Fruit fly (Drosophila melanogaster) whole organism, embryonic: Measurements from ENCODE around the gene jus.

Source experiments
- Abd-B ChIP-seq: fragments of 200-800 bp; sonication (Bioruptor generic); optimal IDR thresholded peaks from 2 replicates; lab custom pipeline; 2018; ENCODE audit warnings: missing biosample characterization, mild to moderate bottlenecking, missing genetic modification characterization, moderate library complexity
- Antp ChIP-seq: fragments of 200-800 bp; sonication (Bioruptor generic); optimal IDR thresholded peaks from 3 replicates; lab custom pipeline; 2016; ENCODE audit warnings: missing biosample characterization, missing genetic modification characterization
- Awh ChIP-seq: fragments of 200-800 bp; sonication (Bioruptor generic); IDR thresholded peaks from 2 replicates; pipeline ENCODE4, ENCODE4 v1.3.6; 2022; ENCODE audit warnings: missing biosample characterization, missing genetic modification characterization
- Blimp-1 ChIP-seq: fragments of 200-800 bp; sonication (Bioruptor generic); optimal IDR thresholded peaks from 3 replicates; lab custom pipeline; 2018; ENCODE audit warnings: missing biosample characterization, missing genetic modification characterization, mild to moderate bottlenecking, moderate library complexity, missing genetic modification reagents
- BtbVII ChIP-seq: fragments of 200-800 bp; sonication (Bioruptor generic); optimal IDR thresholded peaks from 3 replicates; lab custom pipeline; 2017; ENCODE audit warnings: missing biosample characterization, mild to moderate bottlenecking, missing genetic modification characterization
- CG10959 ChIP-seq: fragments of 200-800 bp; sonication (Bioruptor generic); IDR thresholded peaks from 2 replicates; pipeline ENCODE4 v1.3.6; 2022; ENCODE audit warnings: missing biosample characterization, missing genetic modification characterization
- CG11504 ChIP-seq: fragments of 200-800 bp; sonication (Bioruptor generic); optimal IDR thresholded peaks from 3 replicates; lab custom pipeline; 2019; ENCODE audit warnings: missing biosample characterization, mild to moderate bottlenecking, missing genetic modification characterization, moderate library complexity
- CG11696 ChIP-seq: fragments of 200-800 bp; sonication (Bioruptor generic); IDR thresholded peaks from 2 replicates; pipeline ENCODE4 v1.3.6; 2022; ENCODE audit warnings: missing biosample characterization, missing genetic modification characterization
- CG12071 ChIP-seq: fragments of 200-800 bp; sonication (Bioruptor generic); optimal IDR thresholded peaks from 3 replicates; lab custom pipeline; 2018; ENCODE audit warnings: missing biosample characterization, mild to moderate bottlenecking, missing genetic modification characterization
- CG12155 ChIP-seq: fragments of 200-800 bp; sonication (Bioruptor generic); optimal IDR thresholded peaks from 3 replicates; lab custom pipeline; 2016; ENCODE audit warnings: missing biosample characterization, missing genetic modification characterization
- CG12391 ChIP-seq: fragments of 200-800 bp; sonication (Bioruptor generic); optimal IDR thresholded peaks from 3 replicates; lab custom pipeline; 2018; ENCODE audit warnings: missing biosample characterization, mild to moderate bottlenecking, missing genetic modification characterization, moderate library complexity
- CG13624 ChIP-seq: fragments of 200-800 bp; sonication (Bioruptor generic); optimal IDR thresholded peaks from 2 replicates; lab custom pipeline; 2016; ENCODE audit warnings: missing biosample characterization, missing genetic modification characterization
- CG14965 ChIP-seq: fragments of 200-800 bp; sonication (Bioruptor generic); optimal IDR thresholded peaks from 2 replicates; lab custom pipeline; 2016; ENCODE audit warnings: missing biosample characterization, missing genetic modification characterization, borderline replicate concordance
- CG16813 ChIP-seq: fragments of 200-800 bp; sonication (Bioruptor generic); IDR thresholded peaks from 3 replicates; pipeline ENCODE4 v1.3.6; 2022; ENCODE audit warnings: missing biosample characterization, missing genetic modification characterization; ENCODE audit not compliant: partially characterized antibody
- CG17186 ChIP-seq: fragments of 200-800 bp; sonication (Bioruptor generic); optimal IDR thresholded peaks from 3 replicates; lab custom pipeline; 2017; ENCODE audit warnings: missing biosample characterization, missing genetic modification reagents, missing genetic modification characterization
- CG17385 ChIP-seq: fragments of 200-800 bp; sonication (Bioruptor generic); optimal IDR thresholded peaks from 3 replicates; lab custom pipeline; 2018; ENCODE audit warnings: missing biosample characterization, mild to moderate bottlenecking, missing genetic modification characterization
- CG17568 ChIP-seq: fragments of 200-800 bp; sonication (Bioruptor generic); optimal IDR thresholded peaks from 2 replicates; lab custom pipeline; 2018; ENCODE audit warnings: missing biosample characterization, mild to moderate bottlenecking, missing genetic modification characterization, moderate library complexity
- CG2129 ChIP-seq: fragments of 200-800 bp; sonication (Bioruptor generic); IDR thresholded peaks from 2 replicates; pipeline ENCODE4 v1.3.6; 2022; ENCODE audit warnings: missing biosample characterization, missing genetic modification characterization; ENCODE audit not compliant: partially characterized antibody
- CG30020 ChIP-seq: fragments of 200-800 bp; optimal IDR thresholded peaks from 2 replicates; lab custom pipeline; 2019; ENCODE audit warnings: missing biosample characterization, mild to moderate bottlenecking, missing genetic modification characterization, moderate library complexity
- CG3847 ChIP-seq: fragments of 200-800 bp; sonication (Bioruptor generic); IDR thresholded peaks from 2 replicates; pipeline ENCODE4 v1.3.6; 2022; ENCODE audit warnings: missing biosample characterization, missing genetic modification characterization
- CG4404 ChIP-seq: fragments of 200-800 bp; sonication (Bioruptor generic); IDR thresholded peaks from 2 replicates; pipeline ENCODE4 v1.3.6; 2022; ENCODE audit warnings: missing biosample characterization, missing genetic modification characterization
- CG6272 ChIP-seq: fragments of 200-800 bp; sonication (Bioruptor generic); IDR thresholded peaks from 2 replicates; pipeline ENCODE4 v1.3.6; 2022; ENCODE audit warnings: missing biosample characterization, missing genetic modification characterization
- CG8944 ChIP-seq: fragments of 200-800 bp; sonication (Bioruptor generic); optimal IDR thresholded peaks from 3 replicates; lab custom pipeline; 2016; ENCODE audit warnings: missing biosample characterization, missing genetic modification characterization
- Camta ChIP-seq: fragments of 200-800 bp; sonication (Bioruptor generic); optimal IDR thresholded peaks from 2 replicates; lab custom pipeline; 2016; ENCODE audit warnings: missing biosample characterization, missing genetic modification characterization
- CkIIα-i1 ChIP-seq: fragments of 200-800 bp; sonication (Bioruptor generic); IDR thresholded peaks from 2 replicates; pipeline ENCODE4 v1.3.6; 2022; ENCODE audit warnings: missing biosample characterization, missing genetic modification characterization
- ERR ChIP-seq: fragments of 200-800 bp; sonication (Bioruptor generic); optimal IDR thresholded peaks from 2 replicates; lab custom pipeline; 2016; ENCODE audit warnings: missing biosample characterization, missing genetic modification characterization
- HHEX ChIP-seq: fragments of 200-800 bp; sonication (Bioruptor generic); optimal IDR thresholded peaks from 3 replicates; lab custom pipeline; 2017; ENCODE audit warnings: missing biosample characterization, mild to moderate bottlenecking, missing genetic modification characterization, missing genetic modification reagents
- HLH4C ChIP-seq: fragments of 200-800 bp; sonication (Bioruptor generic); IDR thresholded peaks from 3 replicates; pipeline ENCODE4 v1.3.6; 2022; ENCODE audit warnings: missing biosample characterization, missing genetic modification characterization; ENCODE audit not compliant: partially characterized antibody
- HLHmδ ChIP-seq: fragments of 200-800 bp; sonication (Bioruptor generic); optimal IDR thresholded peaks from 2 replicates; lab custom pipeline; 2018; ENCODE audit warnings: missing biosample characterization, mild to moderate bottlenecking, missing genetic modification characterization, moderate library complexity
- Med ChIP-seq: fragments of 200-800 bp; sonication (Bioruptor generic); peaks from one replicate; lab custom pipeline; 2016; ENCODE audit warnings: missing biosample characterization, missing genetic modification characterization, mild to moderate bottlenecking, inconsistent platforms, moderate library complexity
- Meics ChIP-seq: fragments of 200-800 bp; sonication (Bioruptor generic); optimal IDR thresholded peaks from 2 replicates; lab custom pipeline; 2017; ENCODE audit warnings: missing biosample characterization, mild to moderate bottlenecking, missing genetic modification characterization
- Mes4 ChIP-seq: fragments of 200-800 bp; sonication (Bioruptor generic); optimal IDR thresholded peaks from 2 replicates; lab custom pipeline; 2016; ENCODE audit warnings: missing biosample characterization, missing genetic modification characterization
- NfI ChIP-seq: fragments of 200-800 bp; sonication (Bioruptor generic); optimal IDR thresholded peaks from 3 replicates; lab custom pipeline; 2018; ENCODE audit warnings: missing biosample characterization, mild to moderate bottlenecking, missing genetic modification characterization, moderate library complexity
- Oaz ChIP-seq: fragments of 200-800 bp; sonication (Bioruptor generic); IDR thresholded peaks from 2 replicates; pipeline ENCODE4 v1.3.6; 2022; ENCODE audit warnings: missing biosample characterization, missing genetic modification characterization
- Xrp1 ChIP-seq: fragments of 200-800 bp; sonication (Bioruptor generic); IDR thresholded peaks from 2 replicates; pipeline ENCODE4 v1.3.6; 2022; ENCODE audit warnings: missing biosample characterization, missing genetic modification characterization
- amos ChIP-seq: fragments of 200-800 bp; sonication (Bioruptor generic); IDR thresholded peaks from 2 replicates; pipeline ENCODE4 v1.3.6; 2022; ENCODE audit warnings: missing biosample characterization, missing genetic modification characterization; ENCODE audit not compliant: partially characterized antibody
- ato ChIP-seq: fragments of 200-800 bp; sonication (Bioruptor generic); IDR thresholded peaks from 2 replicates; pipeline ENCODE4 v1.3.6; 2022; ENCODE audit warnings: missing biosample characterization, missing genetic modification characterization; ENCODE audit not compliant: partially characterized antibody
- bbx ChIP-seq: fragments of 200-800 bp; sonication (Bioruptor generic); IDR thresholded peaks from 2 replicates; pipeline ENCODE4 v1.3.6; 2022; ENCODE audit warnings: missing biosample characterization, missing genetic modification characterization; ENCODE audit not compliant: partially characterized antibody
- cas ChIP-seq: fragments of 200-800 bp; sonication (Bioruptor generic); IDR thresholded peaks from 2 replicates; pipeline ENCODE4 v1.3.6; 2022; ENCODE audit warnings: missing biosample characterization, missing genetic modification characterization
- ftz-f1 ChIP-seq: fragments of 200-800 bp; sonication (Bioruptor generic); optimal IDR thresholded peaks from 2 replicates; lab custom pipeline; 2016; ENCODE audit warnings: missing biosample characterization, missing genetic modification characterization
- gcm ChIP-seq: fragments of 200-800 bp; sonication (Bioruptor generic); optimal IDR thresholded peaks from 2 replicates; lab custom pipeline; 2019; ENCODE audit warnings: missing biosample characterization, mild to moderate bottlenecking, missing genetic modification characterization, moderate library complexity
- gro ChIP-seq: fragments of 200-800 bp; sonication (Bioruptor generic); optimal IDR thresholded peaks from 2 replicates; lab custom pipeline; 2016; ENCODE audit warnings: missing biosample characterization, missing genetic modification characterization
- hb ChIP-seq: fragments of 200-800 bp; sonication (Bioruptor generic); IDR thresholded peaks from 3 replicates; pipeline ENCODE4 v1.3.6; 2022; ENCODE audit warnings: missing biosample characterization, missing genetic modification characterization; ENCODE audit not compliant: partially characterized antibody
- hkb ChIP-seq, 2 experiments: fragments of 200-800 bp in 1 of 2; fragments of >200 bp in 1 of 2; sonication (Bioruptor generic) in 1 of 2; IDR thresholded peaks in 1 of 2; optimal IDR thresholded peaks in 1 of 2; 2 replicates each; pipeline versions ENCODE4 v1.3.6 to Lab custom; 2017 to 2022; ENCODE audit warnings: missing biosample characterization in 1 of 2, missing genetic modification characterization in 1 of 2
- ind ChIP-seq: fragments of 200-800 bp; sonication (Bioruptor generic); optimal IDR thresholded peaks from 3 replicates; lab custom pipeline; 2016; ENCODE audit warnings: missing biosample characterization, missing genetic modification characterization
- slp2 ChIP-seq: fragments of 200-800 bp; sonication (Bioruptor generic); optimal IDR thresholded peaks from 2 replicates; lab custom pipeline; 2016; ENCODE audit warnings: missing biosample characterization, missing genetic modification characterization
- unc-4 ChIP-seq: fragments of 200-800 bp; sonication (Bioruptor generic); IDR thresholded peaks from 2 replicates; pipeline ENCODE4 v1.3.6; 2022; ENCODE audit warnings: missing biosample characterization, missing genetic modification characterization; ENCODE audit not compliant: partially characterized antibody
- vfl ChIP-seq: fragments of 200-800 bp; sonication (Bioruptor generic); optimal IDR thresholded peaks from 2 replicates; lab custom pipeline; 2016; ENCODE audit warnings: missing biosample characterization, missing genetic modification characterization
- yki ChIP-seq: fragments of >200 bp; optimal IDR thresholded peaks from 3 replicates; lab custom pipeline; 2018

The jus gene

dm6 chr3R:29214262-29214661, 19.5 kb upstream of the jus start (continued):
- no peak for TF ChIP-seq hkb (optimal IDR thresholded peaks at IDR 0.05; lab: Kevin White, UChicago)
- peak; percentile 100 for TF ChIP-seq hkb (GFP tag; IDR thresholded peaks at IDR 0.05; lab: Robert Waterston, UW)
- peak; percentile 99 for TF ChIP-seq CG12071 (GFP tag; lab: Kevin White, UChicago)
- TF ChIP-seq CG6272 (GFP tag; lab: Robert Waterston, UW) = peak; percentile 96
- peak; percentile 100 for TF ChIP-seq Xrp1 (GFP tag; lab: Robert Waterston, UW)
- peak; percentile 99 for TF ChIP-seq gro (GFP tag; lab: Kevin White, UChicago)
- peak; percentile 91 for TF ChIP-seq CG30020 (tag; lab: Kevin White, UChicago)
- TF ChIP-seq Meics = peak; percentile 99
- peak; percentile 45 for TF ChIP-seq bbx (GFP tag; lab: Robert Waterston, UW)
- TF ChIP-seq Blimp-1 (GFP tag; lab: Kevin White, UChicago) = peak; percentile 98
- peak; percentile 99 for TF ChIP-seq vfl (GFP tag; lab: Kevin White, UChicago)
- TF ChIP-seq ato = peak; percentile 22; the same call in 1 of the 2 replicates
- peak; percentile 98 for TF ChIP-seq CG8944 (GFP tag; lab: Kevin White, UChicago)
- peak; percentile 99 for TF ChIP-seq cas (GFP tag; lab: Robert Waterston, UW)
- peak; percentile 90 for TF ChIP-seq CG14965 (GFP tag; lab: Kevin White, UChicago)
- no peak for TF ChIP-seq CG2129 (GFP tag; lab: Robert Waterston, UW)
- peak; percentile 99 for TF ChIP-seq Mes4
- peak; percentile 98 for TF ChIP-seq CG4404 (GFP tag; lab: Robert Waterston, UW)
- TF ChIP-seq CkIIα-i1 (GFP tag; lab: Robert Waterston, UW) = peak; percentile 97
- peak; percentile 98 for TF ChIP-seq CG17385 (GFP tag; lab: Kevin White, UChicago)
- peak; percentile 98 for TF ChIP-seq Abd-B
- peak; percentile 99 for TF ChIP-seq HHEX
- no peak for TF ChIP-seq yki
- peak; percentile 99 for TF ChIP-seq BtbVII
- peak; percentile 100 for TF ChIP-seq Med
- no peak for TF ChIP-seq HLHmδ (GFP tag; lab: Kevin White, UChicago)
- no peak for TF ChIP-seq CG16813 (GFP tag; lab: Robert Waterston, UW)
- TF ChIP-seq Antp (GFP tag; lab: Kevin White, UChicago) = peak; percentile 99
- peak; percentile 99 for TF ChIP-seq CG12391
- no peak for TF ChIP-seq unc-4 (GFP tag; lab: Robert Waterston, UW)
- peak; percentile 99 for TF ChIP-seq ind
- peak; percentile 99 for TF ChIP-seq CG17568 (GFP tag; lab: Kevin White, UChicago)
- TF ChIP-seq CG11696 (GFP tag; lab: Robert Waterston, UW) = peak; percentile 98
- peak; percentile 99 for TF ChIP-seq NfI (GFP tag; lab: Kevin White, UChicago)
- peak; percentile 99 for TF ChIP-seq CG13624 (GFP tag; lab: Kevin White, UChicago)
- TF ChIP-seq CG10959 (GFP tag; lab: Robert Waterston, UW) = peak; percentile 99
- TF ChIP-seq CG11504 (tag; lab: Kevin White, UChicago) = peak; percentile 98
- TF ChIP-seq ftz-f1 (GFP tag; lab: Kevin White, UChicago) = peak; percentile 92
- TF ChIP-seq gcm = peak; percentile 99
- TF ChIP-seq Oaz (GFP tag; lab: Robert Waterston, UW) = peak; percentile 99
- peak; percentile 99 for TF ChIP-seq Camta
- TF ChIP-seq hb (GFP tag; lab: Robert Waterston, UW) = no peak
- TF ChIP-seq CG17186 = peak; percentile 94
- peak; percentile 98 for TF ChIP-seq CG12155 (GFP tag; lab: Kevin White, UChicago)
- peak; percentile 67 for TF ChIP-seq HLH4C (GFP tag; lab: Robert Waterston, UW)
- TF ChIP-seq ERR (GFP tag; lab: Kevin White, UChicago) = peak; percentile 98
- TF ChIP-seq amos = peak; percentile 40; the same call in 1 of the 2 replicates
- peak; percentile 98 for TF ChIP-seq slp2
- TF ChIP-seq CG3847 (GFP tag; lab: Robert Waterston, UW) = peak; percentile 99
- peak; percentile 99 for TF ChIP-seq Awh
